Fruit fly (Drosophila melanogaster): ENCODE measurements around the gene hb.

Gene hb

dm6 chr3R:8722962-8723548 is 25.4 kb upstream of the hb start, which contains the start of gene nom (continued):
- no peak for TF ChIP-seq CG4707 (GFP tag; optimal IDR thresholded peaks at IDR 0.05)
- no peak for TF ChIP-seq CG2120 (GFP tag; optimal IDR thresholded peaks at IDR 0.05)
- TF ChIP-seq CG12744 (GFP tag; optimal IDR thresholded peaks at IDR 0.05): no peak
- no peak for TF ChIP-seq Spps (tag; optimal IDR thresholded peaks at IDR 0.05)
- no peak for TF ChIP-seq Sry-δ (GFP tag; optimal IDR thresholded peaks at IDR 0.05)
- TF ChIP-seq Dll (GFP tag; IDR thresholded peaks at IDR 0.05; ENCODE audit: partially characterized antibody): no peak
- no peak for TF ChIP-seq CG4360 (GFP tag; IDR thresholded peaks at IDR 0.05)
- TF ChIP-seq Dp (GFP tag; optimal IDR thresholded peaks at IDR 0.05): peak; percentile 84
- no peak for TF ChIP-seq CG2712 (tag; optimal IDR thresholded peaks at IDR 0.05)
- peak; percentile 29 for TF ChIP-seq CG18011 (GFP tag; optimal IDR thresholded peaks at IDR 0.05)
- no peak for TF ChIP-seq z (GFP tag; IDR thresholded peaks at IDR 0.05)
- TF ChIP-seq Ssrp (tag; optimal IDR thresholded peaks at IDR 0.05): no peak
- TF ChIP-seq row (GFP tag; IDR thresholded peaks at IDR 0.05): peak; percentile 6; the same call in 1 of the 3 replicates
- no peak for TF ChIP-seq ham (GFP tag; IDR thresholded peaks at IDR 0.05)
- peak; percentile 80 for TF ChIP-seq MBD-R2 (GFP tag; IDR thresholded peaks at IDR 0.05)
- TF ChIP-seq CG4617 (GFP tag; optimal IDR thresholded peaks at IDR 0.05; ENCODE audit: borderline replicate concordance): peak; percentile 40
- TF ChIP-seq CG10209 (GFP tag; optimal IDR thresholded peaks at IDR 0.05): no peak
- TF ChIP-seq CG2889 (GFP tag; IDR thresholded peaks at IDR 0.05): no peak
- no peak for TF ChIP-seq tio (GFP tag; optimal IDR thresholded peaks at IDR 0.05)
- TF ChIP-seq stwl (tag; optimal IDR thresholded peaks at IDR 0.05): peak; percentile 49
- TF ChIP-seq Sox100B (GFP tag; optimal IDR thresholded peaks at IDR 0.05): no peak
- no peak for TF ChIP-seq CG8388 (GFP tag; optimal IDR thresholded peaks at IDR 0.05)
- no peak for TF ChIP-seq CG6813 (GFP tag; optimal IDR thresholded peaks at IDR 0.05)
- TF ChIP-seq CG7556 (GFP tag; optimal IDR thresholded peaks at IDR 0.05): no peak
- no peak for TF ChIP-seq Ets97D (GFP tag; optimal IDR thresholded peaks at IDR 0.05)
- TF ChIP-seq Optix (GFP tag; IDR thresholded peaks at IDR 0.05): no peak
- TF ChIP-seq vvl (GFP tag; IDR thresholded peaks at IDR 0.05): 0 out of 2 replicates have a peak, but pooled peaks have one; percentile 29

- TF ChIP-seq tin (GFP tag; optimal IDR thresholded peaks at IDR 0.05): no peak
- no peak for TF ChIP-seq dm (GFP tag; optimal IDR thresholded peaks at IDR 0.05)
- TF ChIP-seq p53 (GFP tag; optimal IDR thresholded peaks at IDR 0.05): no peak
- TF ChIP-seq ham (GFP tag; IDR thresholded peaks at IDR 0.05): no peak
- no peak for TF ChIP-seq mirr (GFP tag; optimal IDR thresholded peaks at IDR 0.05)
- TF ChIP-seq sens (GFP tag): no peak
- TF ChIP-seq CG10147 (GFP tag; optimal IDR thresholded peaks at IDR 0.05): no peak
- no peak for TF ChIP-seq da (GFP tag; optimal IDR thresholded peaks at IDR 0.05)
Observed at dm6 chr3R:8721071-8721470, 23.4 kb upstream of the hb start, which contains the start of gene CG8136. Gene CG8136, plus strand, starts transcription at chr3R:8721371.

DNA sequence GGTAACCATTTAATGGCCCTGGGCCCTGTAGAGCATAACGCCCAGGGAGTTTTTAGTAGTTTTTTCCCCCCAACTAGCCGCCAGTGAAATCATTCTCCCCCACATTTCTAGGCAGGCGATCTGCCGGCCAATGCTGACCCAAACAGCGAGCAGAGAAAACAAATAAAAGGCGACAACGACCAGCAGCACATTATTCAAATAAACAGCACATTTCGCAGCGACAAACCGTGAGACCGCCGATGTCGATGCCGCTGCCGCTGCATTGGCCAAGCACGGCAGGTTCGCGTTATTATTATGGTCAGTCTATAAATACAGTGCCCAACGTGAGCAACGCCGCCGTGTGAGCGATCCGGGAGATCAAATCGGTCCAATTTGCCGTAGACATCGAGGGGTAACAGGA is 21.3 kb upstream of the hb start, which contains the start of gene CG11760:
Gene CG11760 (plus strand): TSS at position 301 of the 400 bp plus-strand sequence.
- TF ChIP-seq ac (GFP tag; optimal IDR thresholded peaks at IDR 0.05) (no peak), Blimp-1 (GFP tag; optimal IDR thresholded peaks at IDR 0.05) (no peak), Doc3 (GFP tag; IDR thresholded peaks at IDR 0.05; ENCODE audit: partially characterized antibody) (0 out of 3 replicates have a peak, but pooled peaks have one; percentile 16), Med (GFP tag) (peak; percentile 61), HLH54F (GFP tag; optimal IDR thresholded peaks at IDR 0.05) (no peak), sens (GFP tag) (peak; percentile 30)

All from whole organism, embryonic.